Fruit fly (Drosophila melanogaster) whole organism, embryonic: ENCODE measurements around the gene CG4020.

Source experiments
- Atf6 ChIP-seq: fragments of 200-800 bp; sonication (Bioruptor generic); IDR thresholded peaks from 2 replicates; pipeline ENCODE4 v1.3.6; 2022; ENCODE audit warnings: missing biosample characterization, missing genetic modification characterization
- CG10321 ChIP-seq: fragments of 200-800 bp; sonication (Bioruptor generic); IDR thresholded peaks from 2 replicates; pipeline ENCODE4 v1.3.6; 2022; ENCODE audit warnings: missing biosample characterization, missing genetic modification characterization
- CG10366 ChIP-seq: fragments of 200-800 bp; sonication (Bioruptor generic); IDR thresholded peaks from 2 replicates; pipeline ENCODE4 v1.3.6; 2022; ENCODE audit warnings: missing biosample characterization, missing genetic modification characterization
- CG10431 ChIP-seq: fragments of 200-800 bp; sonication (Bioruptor generic); optimal IDR thresholded peaks from 3 replicates; lab custom pipeline; 2018; ENCODE audit warnings: missing biosample characterization, mild to moderate bottlenecking, missing genetic modification characterization
- CG11456 ChIP-seq: fragments of 200-800 bp; sonication (Bioruptor generic); IDR thresholded peaks from 3 replicates; pipeline ENCODE4 v1.3.6; 2022; ENCODE audit warnings: missing biosample characterization, missing genetic modification characterization
- CG1233 ChIP-seq: fragments of 200-800 bp; sonication (Bioruptor generic); optimal IDR thresholded peaks from 4 replicates; lab custom pipeline; 2018; ENCODE audit warnings: missing biosample characterization, mild to moderate bottlenecking, missing genetic modification characterization
- CG15073 ChIP-seq: fragments of 200-800 bp; sonication (Bioruptor generic); optimal IDR thresholded peaks from 2 replicates; lab custom pipeline; 2016; ENCODE audit warnings: missing biosample characterization, missing genetic modification characterization
- CG15269 ChIP-seq: fragments of 200-800 bp; sonication (Bioruptor generic); optimal IDR thresholded peaks from 2 replicates; lab custom pipeline; 2018; ENCODE audit warnings: missing biosample characterization, mild to moderate bottlenecking, missing genetic modification characterization, moderate library complexity
- CG15479 ChIP-seq: fragments of 200-800 bp; sonication (Bioruptor generic); optimal IDR thresholded peaks from 3 replicates; lab custom pipeline; 2019; ENCODE audit warnings: missing biosample characterization, mild to moderate bottlenecking, missing genetic modification characterization, moderate library complexity
- CG1647 ChIP-seq: fragments of 200-800 bp; sonication (Bioruptor generic); optimal IDR thresholded peaks from 3 replicates; lab custom pipeline; 2016; ENCODE audit warnings: missing biosample characterization, missing genetic modification characterization
- CG17359 ChIP-seq: fragments of 200-800 bp; sonication (Bioruptor generic); optimal IDR thresholded peaks from 3 replicates; lab custom pipeline; 2018; ENCODE audit warnings: missing biosample characterization, mild to moderate bottlenecking, missing genetic modification characterization, moderate library complexity
- CG17568 ChIP-seq: fragments of 200-800 bp; sonication (Bioruptor generic); optimal IDR thresholded peaks from 2 replicates; lab custom pipeline; 2018; ENCODE audit warnings: missing biosample characterization, mild to moderate bottlenecking, missing genetic modification characterization, moderate library complexity
- CG1792 ChIP-seq: fragments of 200-800 bp; sonication (Bioruptor generic); optimal IDR thresholded peaks from 2 replicates; lab custom pipeline; 2016; ENCODE audit warnings: missing biosample characterization, missing genetic modification characterization
- CG18476 ChIP-seq: fragments of 200-800 bp; sonication (Bioruptor generic); optimal IDR thresholded peaks from 2 replicates; lab custom pipeline; 2016; ENCODE audit warnings: missing biosample characterization, mild to moderate bottlenecking, missing genetic modification characterization
- CG2199 ChIP-seq: fragments of 200-800 bp; sonication (Bioruptor generic); IDR thresholded peaks from 3 replicates; pipeline ENCODE4 v1.3.6; 2022; ENCODE audit warnings: missing biosample characterization, missing genetic modification characterization
- CG2889 ChIP-seq: fragments of 200-800 bp; sonication (Bioruptor generic); IDR thresholded peaks from 3 replicates; pipeline ENCODE4 v1.3.6; 2022; ENCODE audit warnings: missing biosample characterization, missing genetic modification characterization
- CG31224 ChIP-seq: fragments of 200-800 bp; sonication (Bioruptor generic); IDR thresholded peaks from 2 replicates; pipeline ENCODE4 v1.3.6; 2022; ENCODE audit warnings: missing biosample characterization, missing genetic modification characterization
- CG4617 ChIP-seq: fragments of 200-800 bp; sonication (Bioruptor generic); optimal IDR thresholded peaks from 3 replicates; lab custom pipeline; 2016; ENCODE audit warnings: missing biosample characterization, missing genetic modification characterization, borderline replicate concordance
- CG4707 ChIP-seq: fragments of 200-800 bp; sonication (Bioruptor generic); optimal IDR thresholded peaks from 2 replicates; lab custom pipeline; 2018; ENCODE audit warnings: missing biosample characterization, mild to moderate bottlenecking, missing genetic modification characterization, moderate library complexity
- CG6765 ChIP-seq: fragments of 200-800 bp; sonication (Bioruptor generic); optimal IDR thresholded peaks from 3 replicates; lab custom pipeline; 2017; ENCODE audit warnings: missing biosample characterization, mild to moderate bottlenecking, missing genetic modification characterization
- CG6791 ChIP-seq: fragments of 200-800 bp; sonication (Bioruptor generic); IDR thresholded peaks from 3 replicates; pipeline ENCODE4 v1.3.6; 2022; ENCODE audit warnings: missing biosample characterization, missing genetic modification characterization; ENCODE audit not compliant: partially characterized antibody
- CG7963 ChIP-seq: fragments of 200-800 bp; sonication (Bioruptor generic); IDR thresholded peaks from 3 replicates; pipeline ENCODE4 v1.3.6; 2022; ENCODE audit warnings: missing biosample characterization, missing genetic modification characterization; ENCODE audit not compliant: partially characterized antibody
- CG9215 ChIP-seq: fragments of 200-800 bp; sonication (Bioruptor generic); IDR thresholded peaks from 2 replicates; pipeline ENCODE4 v1.3.6; 2022; ENCODE audit warnings: missing biosample characterization, missing genetic modification characterization
- CG9609 ChIP-seq: fragments of 200-800 bp; sonication (Bioruptor generic); optimal IDR thresholded peaks from 3 replicates; lab custom pipeline; 2016; ENCODE audit warnings: missing biosample characterization, missing genetic modification characterization
- CoRest ChIP-seq: fragments of 200-800 bp; sonication (Bioruptor generic); optimal IDR thresholded peaks from 3 replicates; lab custom pipeline; 2018; ENCODE audit warnings: missing biosample characterization, mild to moderate bottlenecking, missing genetic modification characterization, moderate library complexity
- Dp ChIP-seq: fragments of 200-800 bp; sonication (Bioruptor generic); optimal IDR thresholded peaks from 2 replicates; lab custom pipeline; 2018; ENCODE audit warnings: missing biosample characterization, mild to moderate bottlenecking, missing genetic modification characterization, moderate library complexity
- HLH4C ChIP-seq: fragments of 200-800 bp; sonication (Bioruptor generic); IDR thresholded peaks from 3 replicates; pipeline ENCODE4 v1.3.6; 2022; ENCODE audit warnings: missing biosample characterization, missing genetic modification characterization; ENCODE audit not compliant: partially characterized antibody
- Mes4 ChIP-seq: fragments of 200-800 bp; sonication (Bioruptor generic); optimal IDR thresholded peaks from 2 replicates; lab custom pipeline; 2016; ENCODE audit warnings: missing biosample characterization, missing genetic modification characterization
- Xrp1 ChIP-seq: fragments of 200-800 bp; sonication (Bioruptor generic); IDR thresholded peaks from 2 replicates; pipeline ENCODE4 v1.3.6; 2022; ENCODE audit warnings: missing biosample characterization, missing genetic modification characterization
- ara ChIP-seq: fragments of 200-800 bp; sonication (Bioruptor generic); IDR thresholded peaks from 2 replicates; pipeline ENCODE4 v1.3.6; 2022; ENCODE audit warnings: missing biosample characterization, missing genetic modification characterization
- ash1 ChIP-seq: fragments of 200-800 bp; sonication (Bioruptor generic); optimal IDR thresholded peaks from 2 replicates; lab custom pipeline; 2018; ENCODE audit warnings: missing biosample characterization, mild to moderate bottlenecking, missing genetic modification characterization
- bab2 ChIP-seq: fragments of 200-800 bp; sonication (Bioruptor generic); optimal IDR thresholded peaks from 2 replicates; lab custom pipeline; 2016; ENCODE audit warnings: missing biosample characterization, missing genetic modification characterization
- bigmax ChIP-seq: fragments of 200-800 bp; sonication (Bioruptor generic); optimal IDR thresholded peaks from 2 replicates; lab custom pipeline; 2018; ENCODE audit warnings: missing biosample characterization, mild to moderate bottlenecking, missing genetic modification characterization
- cad ChIP-seq: fragments of >200 bp; optimal IDR thresholded peaks from 2 replicates; lab custom pipeline; 2017; ENCODE audit warnings: missing biosample characterization, missing genetic modification characterization
- ci ChIP-seq: fragments of 200-800 bp; sonication (Bioruptor generic); IDR thresholded peaks from 3 replicates; pipeline ENCODE4 v1.3.6; 2022; ENCODE audit warnings: missing biosample characterization, missing genetic modification characterization
- croc ChIP-seq: fragments of 200-800 bp; sonication (Bioruptor generic); conservative IDR thresholded peaks from 3 replicates; pipeline ENCODE4 v1.3.6; 2022; ENCODE audit warnings: missing biosample characterization, missing genetic modification characterization
- crol ChIP-seq: fragments of 200-800 bp; sonication (Bioruptor generic); IDR thresholded peaks from 2 replicates; pipeline ENCODE4 v1.3.6; 2022; ENCODE audit warnings: missing biosample characterization, missing genetic modification characterization
- eve ChIP-seq, 2 experiments: fragments of >200 bp; optimal IDR thresholded peaks; 2 replicates each; lab custom pipeline; 2017; ENCODE audit warnings: missing biosample characterization in 2 of 2, missing genetic modification characterization in 2 of 2
- ftz-f1 ChIP-seq: fragments of 200-800 bp; sonication (Bioruptor generic); optimal IDR thresholded peaks from 2 replicates; lab custom pipeline; 2016; ENCODE audit warnings: missing biosample characterization, missing genetic modification characterization
- gsb-n ChIP-seq: fragments of 200-800 bp; sonication (Bioruptor generic); optimal IDR thresholded peaks from 3 replicates; lab custom pipeline; 2018; ENCODE audit warnings: missing biosample characterization, mild to moderate bottlenecking, missing genetic modification characterization
- ham ChIP-seq: fragments of 200-800 bp; sonication (Bioruptor generic); IDR thresholded peaks from 2 replicates; pipeline ENCODE4 v1.3.6; 2022; ENCODE audit warnings: missing biosample characterization, missing genetic modification characterization
- hbn ChIP-seq: fragments of 200-800 bp; sonication (Bioruptor generic); IDR thresholded peaks from 2 replicates; pipeline ENCODE4 v1.3.6; 2022; ENCODE audit warnings: missing biosample characterization, missing genetic modification characterization; ENCODE audit not compliant: partially characterized antibody
- inv ChIP-seq: fragments of 200-800 bp; sonication (Bioruptor generic); IDR thresholded peaks from 2 replicates; pipeline ENCODE4 v1.3.6; 2022; ENCODE audit warnings: missing biosample characterization, missing genetic modification characterization; ENCODE audit not compliant: partially characterized antibody
- kay ChIP-seq: fragments of 200-800 bp; sonication (Bioruptor generic); optimal IDR thresholded peaks from 2 replicates; lab custom pipeline; 2016; ENCODE audit warnings: missing biosample characterization, missing genetic modification characterization
- lov ChIP-seq, 2 experiments: fragments of 200-800 bp in 1 of 2; fragments of >200 bp in 1 of 2; sonication (Bioruptor generic) in 1 of 2; IDR thresholded peaks in 1 of 2; optimal IDR thresholded peaks in 1 of 2; 2 replicates in 1 of 2; 3 replicates in 1 of 2; pipeline versions ENCODE4 v1.3.6 to Lab custom; 2017 to 2022; ENCODE audit warnings: missing biosample characterization in 1 of 2, missing genetic modification characterization in 1 of 2
- nom ChIP-seq: fragments of 200-800 bp; sonication (Bioruptor generic); optimal IDR thresholded peaks from 2 replicates; lab custom pipeline; 2017; ENCODE audit warnings: missing biosample characterization, missing genetic modification characterization, mild to moderate bottlenecking, moderate library complexity, missing genetic modification reagents
- peb ChIP-seq: fragments of 200-800 bp; sonication (Bioruptor generic); IDR thresholded peaks from 2 replicates; pipeline ENCODE4 v1.3.6; 2022; ENCODE audit warnings: missing biosample characterization, missing genetic modification characterization
- pnt ChIP-seq: fragments of 200-800 bp; sonication (Bioruptor generic); optimal IDR thresholded peaks from 3 replicates; lab custom pipeline; 2016; ENCODE audit warnings: missing biosample characterization, missing genetic modification characterization
- prd ChIP-seq, 3 experiments: fragments of >200 bp in 2 of 3; fragments of 200-800 bp in 1 of 3; sonication (Bioruptor generic) in 1 of 3; optimal IDR thresholded peaks in 2 of 3; IDR thresholded peaks in 1 of 3; 2 replicates in 2 of 3; 3 replicates in 1 of 3; pipeline versions ENCODE4 v1.3.6 to Lab custom; 2017 to 2022; ENCODE audit warnings: missing biosample characterization in 1 of 3, missing genetic modification characterization in 1 of 3
- unpg ChIP-seq: fragments of 200-800 bp; sonication (Bioruptor generic); optimal IDR thresholded peaks from 3 replicates; lab custom pipeline; 2018; ENCODE audit warnings: missing biosample characterization, mild to moderate bottlenecking, missing genetic modification characterization, moderate library complexity

The CG4020 gene

DNA sequence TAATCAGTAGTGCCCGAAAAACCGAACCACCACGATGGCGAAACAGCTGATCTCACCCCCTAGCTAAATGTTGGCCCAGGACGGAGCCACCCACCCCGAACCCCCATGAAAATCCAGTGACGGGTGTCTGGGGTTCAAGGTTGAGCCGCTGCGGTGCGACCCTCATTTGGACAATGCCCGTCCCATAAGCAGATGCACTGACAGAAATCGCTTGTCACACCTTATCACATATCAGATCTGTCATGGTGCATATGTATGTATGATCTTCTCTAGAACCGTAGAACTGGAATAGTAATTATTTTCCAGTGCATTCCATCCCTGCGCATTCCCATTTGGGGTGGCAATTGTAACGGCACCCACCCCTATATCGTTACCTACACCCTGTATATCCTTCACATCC lies 16.6 kb upstream of the CG4020 start (continued):
- TF ChIP-seq CG1233 (GFP tag; lab: Kevin White, UChicago) (no peak), gsb-n (tag; lab: Kevin White, UChicago) (peak; percentile 49), ash1 (GFP tag; lab: Kevin White, UChicago) (no peak), CG17359 (peak; percentile 30), lov (optimal IDR thresholded peaks at IDR 0.05; lab: Kevin White, UChicago) (no peak), lov (GFP tag; IDR thresholded peaks at IDR 0.05; lab: Robert Waterston, UW) (peak; percentile 61; the same call in 1 of the 3 replicates), croc (GFP tag; lab: Robert Waterston, UW) (no peak), CG15269 (tag; lab: Kevin White, UChicago) (peak; percentile 15), CG2199 (GFP tag; lab: Robert Waterston, UW) (peak; percentile 33; the same call in 1 of the 3 replicates), CG9215 (GFP tag; lab: Robert Waterston, UW) (no peak), prd (optimal IDR thresholded peaks at IDR 0.05; lab: Kevin White, UChicago) (no peak), prd (GFP tag; IDR thresholded peaks at IDR 0.05; lab: Robert Waterston, UW) (peak; percentile 42; the same call in 2 of the 3 replicates), CG6765 (no peak), Dp (no peak), peb (GFP tag; lab: Robert Waterston, UW) (no peak), unpg (peak; percentile 29), inv (GFP tag; lab: Robert Waterston, UW) (no peak), bigmax (GFP tag; lab: Kevin White, UChicago) (no peak), ci (GFP tag; lab: Robert Waterston, UW) (peak; percentile 70; the same call in 1 of the 3 replicates), CG18476 (no peak), CG10366 (GFP tag; lab: Robert Waterston, UW) (peak; percentile 38; the same call in 1 of the 2 replicates), CG1792 (GFP tag; lab: Kevin White, UChicago) (no peak), Atf6 (no peak), CG31224 (no peak), CG1647 (no peak), cad (GFP tag; lab: Kevin White, UChicago) (no peak), bab2 (peak; percentile 6), nom (GFP tag; lab: Kevin White, UChicago) (no peak), CG4617 (GFP tag; lab: Kevin White, UChicago) (no peak), CG7963 (GFP tag; lab: Robert Waterston, UW) (no peak), CoRest (tag; lab: Kevin White, UChicago) (no peak), CG2889 (GFP tag; lab: Robert Waterston, UW) (no peak), CG6791 (GFP tag; lab: Robert Waterston, UW) (no peak), eve (GFP tag; optimal IDR thresholded peaks at IDR 0.05; lab: Kevin White, UChicago) (no peak), crol (no peak), CG10431 (GFP tag; lab: Kevin White, UChicago) (no peak), ara (GFP tag; lab: Robert Waterston, UW) (peak; percentile 40; the same call in 1 of the 2 replicates), ftz-f1 (GFP tag; lab: Kevin White, UChicago) (no peak), CG15479 (GFP tag; lab: Kevin White, UChicago) (no peak), ham (GFP tag; lab: Robert Waterston, UW) (no peak), CG17568 (GFP tag; lab: Kevin White, UChicago) (no peak), CG10321 (GFP tag; lab: Robert Waterston, UW) (no peak), CG11456 (GFP tag; lab: Robert Waterston, UW) (0 out of 3 replicates have a peak, but pooled peaks have one; percentile 52), pnt (GFP tag; lab: Kevin White, UChicago) (peak; percentile 43), Mes4 (no peak), CG9609 (no peak), kay (GFP tag; lab: Kevin White, UChicago) (no peak), hbn (GFP tag; lab: Robert Waterston, UW) (no peak), Xrp1 (GFP tag; lab: Robert Waterston, UW) (peak; percentile 79), CG15073 (GFP tag; lab: Kevin White, UChicago) (no peak), CG4707 (GFP tag; lab: Kevin White, UChicago) (no peak), HLH4C (GFP tag; lab: Robert Waterston, UW) (no peak)
